Worm (Caenorhabditis elegans) whole organism, L3 larva: ENCODE results near the gene ZK822.1.

Experiments
- R02D3.7 ChIP-seq: fragments of 150-350 bp; optimal IDR thresholded peaks from 2 replicates; lab custom pipeline; 2014; ENCODE audit warnings: missing biosample characterization, missing genetic modification characterization
- ZK546.5 ChIP-seq: sonication (generic microtip); optimal IDR thresholded peaks from 2 replicates; lab custom pipeline; 2017; ENCODE audit warnings: missing biosample characterization, missing genetic modification characterization
- ama-1 ChIP-seq: fragments of 150-350 bp; optimal IDR thresholded peaks from 2 replicates; lab custom pipeline; 2018
- ceh-9 ChIP-seq: sonication (generic microtip); optimal IDR thresholded peaks from 2 replicates; lab custom pipeline; 2018; ENCODE audit warnings: missing biosample characterization, missing genetic modification characterization
- daf-12 ChIP-seq: fragments of 150-350 bp; optimal IDR thresholded peaks from 2 replicates; lab custom pipeline; 2014; ENCODE audit warnings: missing biosample characterization, missing genetic modification reagents, missing genetic modification characterization
- egl-27 ChIP-seq: sonication (generic microtip); optimal IDR thresholded peaks from 4 replicates; lab custom pipeline; 2017; ENCODE audit warnings: missing biosample characterization, missing genetic modification reagents, missing genetic modification characterization
- egl-5 ChIP-seq: fragments of 150-350 bp; optimal IDR thresholded peaks from 2 replicates; lab custom pipeline; 2017; ENCODE audit warnings: missing biosample characterization, missing genetic modification reagents, missing genetic modification characterization, inconsistent platforms
- elt-2 ChIP-seq: sonication (generic microtip); optimal IDR thresholded peaks from 2 replicates; lab custom pipeline; 2016; ENCODE audit warnings: missing genetic modification reagents, mild to moderate bottlenecking, missing genetic modification characterization, missing compliant biosample characterization
- elt-3 ChIP-seq, 3 experiments: fragments of 150-350 bp in 1 of 3; sonication (generic microtip) in 2 of 3; optimal IDR thresholded peaks; 2 replicates in 2 of 3; 4 replicates in 1 of 3; lab custom pipeline; 2014 to 2017; ENCODE audit warnings: missing biosample characterization in 3 of 3, missing genetic modification characterization in 3 of 3
- eor-1 ChIP-seq, 2 experiments: fragments of 150-350 bp; optimal IDR thresholded peaks; 2 replicates each; lab custom pipeline; 2014 to 2018; ENCODE audit warnings: missing biosample characterization in 2 of 2, missing genetic modification characterization in 2 of 2
- fkh-10 ChIP-seq: sonication (generic microtip); optimal IDR thresholded peaks from 2 replicates; lab custom pipeline; 2017; ENCODE audit warnings: missing biosample characterization, missing genetic modification reagents, missing genetic modification characterization
- fos-1 ChIP-seq: fragments of 150-350 bp; optimal IDR thresholded peaks from 2 replicates; lab custom pipeline; 2014; ENCODE audit warnings: missing biosample characterization, missing genetic modification characterization
- hmg-11 ChIP-seq: sonication (generic microtip); optimal IDR thresholded peaks from 2 replicates; lab custom pipeline; 2016; ENCODE audit warnings: missing genetic modification characterization, missing compliant biosample characterization
- jun-1 ChIP-seq: fragments of 150-350 bp; optimal IDR thresholded peaks from 2 replicates; lab custom pipeline; 2014; ENCODE audit warnings: missing biosample characterization, missing genetic modification reagents, missing genetic modification characterization
- lsy-12 ChIP-seq: sonication (generic microtip); optimal IDR thresholded peaks from 2 replicates; lab custom pipeline; 2016; ENCODE audit warnings: mild to moderate bottlenecking, missing genetic modification characterization, missing compliant biosample characterization
- mdl-1 ChIP-seq: fragments of 150-350 bp; optimal IDR thresholded peaks from 2 replicates; lab custom pipeline; 2014; ENCODE audit warnings: missing biosample characterization, missing genetic modification characterization
- nfya-1 ChIP-seq: sonication (generic microtip); optimal IDR thresholded peaks from 2 replicates; lab custom pipeline; 2017; ENCODE audit warnings: missing genetic modification characterization, mild to moderate bottlenecking, missing compliant biosample characterization, antibody characterized with exemption, moderate library complexity; ENCODE audit not compliant: insufficient read depth
- nhr-11 ChIP-seq: fragments of 150-350 bp; optimal IDR thresholded peaks from 2 replicates; lab custom pipeline; 2014; ENCODE audit warnings: missing biosample characterization, missing genetic modification characterization
- nhr-12 ChIP-seq: fragments of 150-350 bp; optimal IDR thresholded peaks from 2 replicates; lab custom pipeline; 2014; ENCODE audit warnings: missing biosample characterization, missing genetic modification characterization
- nhr-23 ChIP-seq: fragments of 150-350 bp; optimal IDR thresholded peaks from 2 replicates; lab custom pipeline; 2014; ENCODE audit warnings: missing biosample characterization, missing genetic modification reagents, missing genetic modification characterization
- nhr-25 ChIP-seq: sonication (generic microtip); optimal IDR thresholded peaks from 2 replicates; lab custom pipeline; 2017; ENCODE audit warnings: missing biosample characterization, missing genetic modification characterization
- nhr-43 ChIP-seq: sonication (generic microtip); optimal IDR thresholded peaks from 2 replicates; lab custom pipeline; 2016; ENCODE audit warnings: mild to moderate bottlenecking, missing genetic modification characterization, missing compliant biosample characterization; ENCODE audit not compliant: poor library complexity, severe bottlenecking
- nhr-76 ChIP-seq: fragments of 150-350 bp; sonication (generic microtip); optimal IDR thresholded peaks from 5 replicates; lab custom pipeline; 2014; ENCODE audit warnings: missing biosample characterization, missing genetic modification characterization
- nhr-77 ChIP-seq: fragments of 150-350 bp; optimal IDR thresholded peaks from 2 replicates; lab custom pipeline; 2014; ENCODE audit warnings: missing biosample characterization, missing genetic modification characterization
- pha-4 ChIP-seq: fragments of 150-350 bp; optimal IDR thresholded peaks from 2 replicates; lab custom pipeline; 2014; ENCODE audit warnings: missing biosample characterization, missing genetic modification reagents, missing genetic modification characterization
- pqm-1 ChIP-seq: fragments of 150-350 bp; optimal IDR thresholded peaks from 2 replicates; lab custom pipeline; 2017; ENCODE audit warnings: missing biosample characterization, missing genetic modification characterization, inconsistent platforms
- sea-2 ChIP-seq: fragments of 150-350 bp; sonication (generic microtip); optimal IDR thresholded peaks from 4 replicates; lab custom pipeline; 2014; ENCODE audit warnings: missing biosample characterization, missing genetic modification reagents, missing genetic modification characterization
- skn-1 ChIP-seq: fragments of 150-350 bp; optimal IDR thresholded peaks from 2 replicates; lab custom pipeline; 2014; ENCODE audit warnings: missing biosample characterization, missing genetic modification characterization
- snpc-4 ChIP-seq: fragments of 150-350 bp; optimal IDR thresholded peaks from 2 replicates; lab custom pipeline; 2014; ENCODE audit warnings: missing biosample characterization, missing genetic modification characterization
- unc-62 ChIP-seq: fragments of 150-350 bp; sonication (generic microtip); optimal IDR thresholded peaks from 4 replicates; lab custom pipeline; 2014; ENCODE audit warnings: missing biosample characterization, missing genetic modification reagents, missing genetic modification characterization
- zag-1 ChIP-seq: fragments of 150-350 bp; optimal IDR thresholded peaks from 2 replicates; lab custom pipeline; 2014; ENCODE audit warnings: missing biosample characterization, missing genetic modification characterization
- ztf-11 ChIP-seq: fragments of 150-350 bp; optimal IDR thresholded peaks from 2 replicates; lab custom pipeline; 2014; ENCODE audit warnings: missing biosample characterization, missing genetic modification characterization
- ztf-4 ChIP-seq: fragments of 150-350 bp; optimal IDR thresholded peaks from 2 replicates; lab custom pipeline; 2014; ENCODE audit warnings: missing biosample characterization, missing genetic modification characterization

Gene ZK822.1

DNA sequence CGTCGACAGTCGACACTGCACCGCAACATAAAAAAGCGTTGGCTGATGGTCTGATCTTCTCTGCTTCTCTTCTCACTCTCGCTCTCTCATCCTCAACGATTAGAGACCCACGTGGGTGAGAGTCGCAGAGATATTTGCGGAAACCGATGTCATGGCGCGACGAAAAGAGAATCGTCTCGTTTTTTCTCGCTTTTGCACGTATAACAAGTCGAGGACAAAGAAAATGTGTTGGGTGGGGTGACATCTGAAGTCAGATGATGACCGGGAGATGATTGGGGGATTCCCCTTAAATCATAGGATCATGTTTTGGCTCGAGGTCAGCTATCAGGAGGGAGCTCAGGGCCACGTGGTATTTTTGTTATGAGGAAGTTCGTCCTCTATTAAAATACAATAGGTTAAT, 34.5 kb upstream of the ZK822.1 start (continued):
- peak; percentile 93 for TF ChIP-seq nhr-23 (tag; lab: Kevin White, UChicago)
- peak; percentile 88 for TF ChIP-seq jun-1 (tag; lab: Kevin White, UChicago)
- TF ChIP-seq sea-2 (GFP tag; lab: Kevin White, UChicago): no peak
- no peak for TF ChIP-seq nhr-77
- peak in 2 of 3 experiments; percentile 73 to 93 for TF ChIP-seq elt-3 (tag; optimal IDR thresholded peaks at IDR 0.05; lab: Kevin White, UChicago)
- TF ChIP-seq ZK546.5: no peak
- TF ChIP-seq mdl-1 (tag; lab: Kevin White, UChicago): peak; percentile 99

DNA sequence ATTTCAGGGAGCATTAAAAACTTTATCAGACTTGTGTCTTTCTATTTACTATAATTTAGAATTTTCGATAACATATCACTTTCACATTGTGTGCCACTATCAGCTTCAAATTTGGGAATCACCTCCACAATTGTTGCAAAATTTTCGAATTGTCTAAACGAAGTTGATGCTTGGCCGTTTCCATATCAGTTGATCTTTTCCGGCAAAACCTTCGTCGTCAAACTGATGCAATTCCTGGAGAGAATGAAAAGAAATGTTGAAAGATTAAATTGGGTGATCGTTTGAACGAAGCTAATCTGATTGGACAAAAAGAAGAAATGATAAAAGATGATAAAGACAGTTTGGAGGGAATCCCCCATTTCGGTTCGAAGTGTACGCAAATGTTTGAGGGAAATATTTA, 33.7 kb upstream of the ZK822.1 start:
- no peak for TF ChIP-seq nhr-11
- TF ChIP-seq ama-1 (lab: Kevin White, UChicago): peak; percentile 94
- peak; percentile 34 for TF ChIP-seq pha-4 (tag; lab: Kevin White, UChicago)
- TF ChIP-seq nfya-1 (tag; lab: Kevin White, UChicago): peak; percentile 43
- TF ChIP-seq mdl-1 (tag; lab: Kevin White, UChicago): peak; percentile 24
- peak; percentile 67 for TF ChIP-seq fos-1 (tag; lab: Kevin White, UChicago)
- peak; percentile 3 for TF ChIP-seq egl-27 (tag; lab: Kevin White, UChicago)
- peak; percentile 98 for TF ChIP-seq elt-2 (tag; lab: Kevin White, UChicago)
- TF ChIP-seq R02D3.7 (tag; lab: Kevin White, UChicago): peak; percentile 31
- TF ChIP-seq nhr-77: no peak
- peak; percentile 67 for TF ChIP-seq nhr-43
- TF ChIP-seq nhr-76 (tag; lab: Kevin White, UChicago): no peak
- TF ChIP-seq jun-1 (tag; lab: Kevin White, UChicago): peak; percentile 76
- TF ChIP-seq lsy-12: peak; percentile 38
- TF ChIP-seq skn-1 (tag; lab: Kevin White, UChicago): no peak
- peak; percentile 34 for TF ChIP-seq ztf-4 (tag; lab: Kevin White, UChicago)
- peak; percentile 47 for TF ChIP-seq nhr-23 (tag; lab: Kevin White, UChicago)
- peak; percentile 75 for TF ChIP-seq pqm-1 (tag; lab: Kevin White, UChicago)
- peak; percentile 81 for TF ChIP-seq nhr-25 (tag; lab: Kevin White, UChicago)

DNA sequence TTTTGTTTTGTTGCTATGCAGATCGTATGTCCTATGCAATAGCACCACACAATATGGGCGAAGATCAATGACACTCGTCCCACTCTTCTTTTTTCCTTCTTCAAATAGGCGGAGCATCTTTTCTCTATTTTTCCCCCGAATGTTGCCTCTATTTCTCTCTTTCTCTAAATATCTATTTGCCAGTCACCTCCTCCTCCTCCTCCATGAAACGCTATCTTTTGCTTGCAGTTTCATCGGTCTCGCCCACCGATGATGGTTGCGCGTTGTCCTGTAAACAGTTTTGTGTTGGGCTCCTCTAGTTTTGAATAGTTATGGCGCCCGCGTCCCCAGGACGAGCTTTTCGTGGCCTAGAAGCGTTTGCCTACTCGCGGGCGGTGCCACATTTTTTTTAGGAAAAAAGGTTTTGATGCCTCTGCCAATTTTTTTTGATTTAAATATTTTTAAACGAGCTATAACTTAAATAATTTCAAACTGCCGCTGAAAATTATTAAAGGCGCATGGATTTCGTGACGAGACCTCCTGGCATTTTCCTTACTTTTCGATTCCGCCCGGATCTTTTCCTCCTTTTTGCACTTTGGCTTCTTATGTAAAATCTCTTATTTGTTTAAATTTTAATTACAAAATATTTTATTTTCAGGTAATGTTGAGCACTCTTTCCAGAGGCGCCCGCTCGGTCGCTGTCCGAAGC, 30.8 kb upstream of the ZK822.1 start, which contains the start of gene gdh-1:
Gene gdh-1 (plus strand): TSS at position 638 of the 688 bp plus-strand sequence.
- TF ChIP-seq nhr-11: no peak
- no peak for TF ChIP-seq eor-1 (tag; optimal IDR thresholded peaks at IDR 0.05; lab: Kevin White, UChicago)
- TF ChIP-seq unc-62 (GFP tag; lab: Kevin White, UChicago): no peak
- TF ChIP-seq mdl-1 (tag; lab: Kevin White, UChicago): no peak
- TF ChIP-seq egl-5 (tag; lab: Kevin White, UChicago): peak; percentile 2
- peak; percentile 74 for TF ChIP-seq nhr-25 (tag; lab: Kevin White, UChicago)
- peak; percentile 46 for TF ChIP-seq nhr-43
- no peak for TF ChIP-seq ztf-11 (tag; lab: Kevin White, UChicago)
- TF ChIP-seq fkh-10 (GFP tag; lab: Kevin White, UChicago): no peak
- TF ChIP-seq snpc-4: no peak
- TF ChIP-seq nhr-23 (tag; lab: Kevin White, UChicago): no peak
- no peak for TF ChIP-seq R02D3.7 (tag; lab: Kevin White, UChicago)
- TF ChIP-seq ZK546.5: no peak
- TF ChIP-seq nhr-12 (tag; lab: Kevin White, UChicago): no peak
- peak; percentile 91 for TF ChIP-seq pha-4 (tag; lab: Kevin White, UChicago)
- TF ChIP-seq elt-3 (tag; optimal IDR thresholded peaks at IDR 0.05; lab: Kevin White, UChicago): no peak
- peak; percentile 44 for TF ChIP-seq nfya-1 (tag; lab: Kevin White, UChicago)
- peak; percentile 62 for TF ChIP-seq ama-1 (lab: Kevin White, UChicago)
- no peak for TF ChIP-seq zag-1 (tag; lab: Kevin White, UChicago)
- TF ChIP-seq egl-27 (tag; lab: Kevin White, UChicago): no peak
- TF ChIP-seq pqm-1 (tag; lab: Kevin White, UChicago): peak; percentile 49
- TF ChIP-seq hmg-11 (tag; lab: Kevin White, UChicago): no peak
- peak; percentile 58 for TF ChIP-seq elt-2 (tag; lab: Kevin White, UChicago)
- TF ChIP-seq ceh-9 (tag; lab: Kevin White, UChicago): no peak

DNA sequence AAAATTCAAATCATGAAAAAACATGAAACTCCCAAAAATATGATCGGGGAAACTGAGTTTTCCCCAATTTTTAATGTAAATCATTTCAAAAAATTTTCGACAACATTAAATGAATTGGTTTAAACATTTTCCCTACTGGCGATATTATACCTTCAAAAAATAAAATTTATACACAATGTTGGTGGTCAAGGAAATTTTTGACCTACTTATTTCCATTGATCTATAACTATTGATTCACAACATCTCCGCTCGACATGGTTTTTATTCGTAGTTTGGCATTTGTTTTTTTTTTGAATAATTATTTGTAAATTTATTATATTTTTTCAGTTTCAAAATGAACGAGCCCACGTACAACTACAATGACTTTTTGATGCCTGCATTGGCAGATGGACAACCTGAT, 28.3 kb upstream of the ZK822.1 start, which contains the start of gene tbx-36:
Gene tbx-36 (plus strand): TSS at position 301 of the 400 bp plus-strand sequence.
- TF ChIP-seq ztf-4 (tag; lab: Kevin White, UChicago) (no peak), skn-1 (tag; lab: Kevin White, UChicago) (no peak), daf-12 (tag; lab: Kevin White, UChicago) (no peak)
